Fruit fly (Drosophila melanogaster) whole organism, wandering third instar larva: ENCODE data around the gene Glut4EF.

Experiments
- Abd-B ChIP-seq: fragments of >200 bp; optimal IDR thresholded peaks from 2 replicates; lab custom pipeline; 2017; ENCODE audit warnings: missing biosample characterization, missing genetic modification characterization
- CG32264 ChIP-seq: fragments of 200-800 bp; sonication (Bioruptor generic); optimal IDR thresholded peaks from 2 replicates; lab custom pipeline; 2016; ENCODE audit warnings: missing biosample characterization, missing genetic modification characterization
- CG9705 ChIP-seq: fragments of 200-800 bp; sonication (Bioruptor generic); optimal IDR thresholded peaks from 2 replicates; lab custom pipeline; 2018; ENCODE audit warnings: missing biosample characterization, mild to moderate bottlenecking, missing genetic modification characterization
- CrebA ChIP-seq: fragments of 200-800 bp; sonication (Bioruptor generic); optimal IDR thresholded peaks from 2 replicates; lab custom pipeline; 2016; ENCODE audit warnings: missing biosample characterization, mild to moderate bottlenecking, missing genetic modification characterization, borderline replicate concordance
- Dif ChIP-seq: fragments of 200-275, 200-300 bp; sonication (Bioruptor generic); optimal IDR thresholded peaks from 2 replicates; lab custom pipeline; 2018; ENCODE audit warnings: missing biosample characterization, missing genetic modification characterization; ENCODE audit not compliant: partially characterized antibody
- Hnf4 ChIP-seq: fragments of 200-800 bp; sonication (Bioruptor generic); optimal IDR thresholded peaks from 2 replicates; lab custom pipeline; 2016; ENCODE audit warnings: missing biosample characterization, mild to moderate bottlenecking, missing genetic modification characterization
- Hr83 ChIP-seq: fragments of 200-300 bp; sonication (Bioruptor generic); optimal IDR thresholded peaks from 2 replicates; lab custom pipeline; 2016; ENCODE audit warnings: missing biosample characterization, mild to moderate bottlenecking, missing genetic modification characterization, moderate library complexity; ENCODE audit not compliant: poor library complexity, severe bottlenecking
- Jra ChIP-seq: sonication (Bioruptor generic); optimal IDR thresholded peaks from 2 replicates; lab custom pipeline; 2016; ENCODE audit warnings: missing biosample characterization, missing genetic modification characterization
- Mio ChIP-seq: sonication (Bioruptor generic); optimal IDR thresholded peaks from 2 replicates; lab custom pipeline; 2016; ENCODE audit warnings: missing biosample characterization, missing genetic modification characterization
- N ChIP-seq: fragments of >200 bp; optimal IDR thresholded peaks from 2 replicates; lab custom pipeline; 2018; ENCODE audit warnings: missing biosample characterization, missing external identifiers, missing genetic modification characterization
- Rel ChIP-seq, 2 experiments: fragments of 200-800 bp; sonication (Bioruptor generic) in 1 of 2; optimal IDR thresholded peaks; 2 replicates in 1 of 2; 3 replicates in 1 of 2; lab custom pipeline; 2016 to 2019; ENCODE audit warnings: mild to moderate bottlenecking in 2 of 2, missing biosample characterization in 2 of 2, missing genetic modification characterization in 2 of 2, moderate library complexity in 1 of 2
- Sp1 ChIP-seq: fragments of 200-800 bp; sonication (Bioruptor generic); optimal IDR thresholded peaks from 3 replicates; lab custom pipeline; 2019; ENCODE audit warnings: missing biosample characterization, mild to moderate bottlenecking, missing genetic modification characterization, moderate library complexity
- br ChIP-seq: fragments of 200-800 bp; sonication (Bioruptor generic); optimal IDR thresholded peaks from 2 replicates; lab custom pipeline; 2016; ENCODE audit warnings: missing biosample characterization, missing genetic modification characterization
- brk ChIP-seq: fragments of 200-800 bp; sonication (Bioruptor generic); optimal IDR thresholded peaks from 2 replicates; lab custom pipeline; 2016; ENCODE audit warnings: missing biosample characterization, mild to moderate bottlenecking, missing genetic modification characterization
- dl ChIP-seq, 2 experiments: fragments of 175-275, 200-275 bp in 1 of 2; fragments of 200-275 bp in 1 of 2; sonication (Bioruptor generic); optimal IDR thresholded peaks; lab custom pipeline; 2018; ENCODE audit warnings: mild to moderate bottlenecking in 2 of 2, missing biosample characterization in 2 of 2, missing genetic modification characterization in 2 of 2, moderate library complexity in 2 of 2; ENCODE audit not compliant: partially characterized antibody in 2 of 2, insufficient read depth in 1 of 2
- dmrt93B ChIP-seq: fragments of 200-800 bp; sonication (Bioruptor generic); optimal IDR thresholded peaks from 2 replicates; lab custom pipeline; 2018; ENCODE audit warnings: missing biosample characterization, mild to moderate bottlenecking, missing genetic modification characterization
- dsf ChIP-seq: sonication (Bioruptor generic); optimal IDR thresholded peaks from 2 replicates; lab custom pipeline; 2016; ENCODE audit warnings: missing biosample characterization, missing genetic modification characterization, borderline replicate concordance
- foxo ChIP-seq, 2 experiments: fragments of 200-800 bp; sonication (Bioruptor generic); optimal IDR thresholded peaks; 2 replicates in 1 of 2; 3 replicates in 1 of 2; lab custom pipeline; 2016 to 2017; ENCODE audit warnings: missing biosample characterization in 2 of 2, missing genetic modification characterization in 2 of 2
- fru ChIP-seq: fragments of 200-800 bp; sonication (Bioruptor generic); optimal IDR thresholded peaks from 3 replicates; lab custom pipeline; 2016; ENCODE audit warnings: missing biosample characterization, mild to moderate bottlenecking, missing genetic modification characterization
- h ChIP-seq: fragments of 200-800 bp; sonication (Bioruptor generic); optimal IDR thresholded peaks from 3 replicates; lab custom pipeline; 2016; ENCODE audit warnings: missing biosample characterization, mild to moderate bottlenecking, missing genetic modification characterization
- lola ChIP-seq: fragments of >200 bp; optimal IDR thresholded peaks from 2 replicates; lab custom pipeline; 2017; ENCODE audit warnings: missing biosample characterization, missing genetic modification characterization
- psq ChIP-seq: fragments of 200-800 bp; sonication (Bioruptor generic); optimal IDR thresholded peaks from 3 replicates; lab custom pipeline; 2017; ENCODE audit warnings: missing biosample characterization, mild to moderate bottlenecking, missing genetic modification characterization, moderate library complexity
- tai ChIP-seq: sonication (Bioruptor generic); optimal IDR thresholded peaks from 2 replicates; lab custom pipeline; 2016; ENCODE audit warnings: missing biosample characterization, missing genetic modification characterization
- usp ChIP-seq: fragments of >200 bp; optimal IDR thresholded peaks from 2 replicates; lab custom pipeline; 2017; ENCODE audit warnings: missing biosample characterization, missing genetic modification characterization

Gene Glut4EF

DNA sequence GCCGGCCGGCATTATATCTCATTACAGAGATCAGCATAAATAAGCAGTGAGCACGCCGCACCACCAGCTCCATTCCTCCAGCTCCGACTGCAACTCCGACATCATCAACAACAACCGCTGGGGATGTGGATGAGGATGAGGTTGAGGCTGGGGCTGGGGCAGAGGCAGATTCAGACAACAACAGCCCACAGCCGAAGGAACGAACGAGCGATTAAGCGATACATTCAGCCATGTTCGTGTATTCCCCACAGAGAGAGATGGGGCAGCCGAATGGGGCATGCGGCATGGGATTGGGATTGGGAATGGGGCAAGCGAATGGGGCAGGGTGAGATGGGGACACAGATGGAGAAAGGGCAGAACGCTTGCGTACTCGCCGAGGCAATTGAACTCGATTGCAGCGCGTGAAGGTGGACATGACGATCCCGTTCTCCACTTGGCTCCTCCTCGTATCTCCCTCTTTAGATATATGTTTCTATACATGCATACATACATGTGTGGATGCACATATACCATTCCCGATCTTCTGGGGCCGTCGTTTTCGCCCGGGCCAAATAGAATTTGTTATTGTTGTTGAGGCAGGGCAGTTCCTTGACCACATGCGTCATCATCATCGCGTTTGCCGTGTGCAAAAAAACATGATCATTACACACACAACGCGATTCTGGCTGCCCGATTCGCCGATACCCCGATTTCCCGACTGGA is 90.3 kb downstream of the Glut4EF start:
- TF ChIP-seq Dif (GFP tag; lab: Kevin White, UChicago) (no peak), br (GFP tag; lab: Kevin White, UChicago) (no peak), lola (no peak), Mio (GFP tag; lab: Kevin White, UChicago) (no peak), brk (GFP tag; lab: Kevin White, UChicago) (no peak), dsf (GFP tag; lab: Kevin White, UChicago) (no peak), CG9705 (GFP tag; lab: Kevin White, UChicago) (no peak), psq (GFP tag; lab: Kevin White, UChicago) (no peak), Hnf4 (GFP tag; lab: Kevin White, UChicago) (no peak), Sp1 (GFP tag; lab: Kevin White, UChicago) (no peak), h (GFP tag; lab: Kevin White, UChicago) (no peak), Jra (GFP tag; lab: Kevin White, UChicago) (no peak), dmrt93B (GFP tag; lab: Kevin White, UChicago) (no peak), foxo (GFP tag; optimal IDR thresholded peaks at IDR 0.05; lab: Kevin White, UChicago) (no peak), usp (GFP tag; lab: Kevin White, UChicago) (no peak)

- TF ChIP-seq fru (peak; percentile 27), dl (GFP tag; optimal IDR thresholded peaks at IDR 0.05; lab: Kevin White, UChicago; ENCODE audit: insufficient read depth in 1 of 2, partially characterized antibody in 2 of 2) (no peak), h (GFP tag; lab: Kevin White, UChicago) (peak; percentile 4), foxo (GFP tag; optimal IDR thresholded peaks at IDR 0.05; lab: Kevin White, UChicago) (peak in 1 of 2 experiments; percentile 28)
- TF ChIP-seq, all 38 proteins: peak for 3
Measured at dm6 chr3R:9966109-9966701, 91.7 kb downstream of the Glut4EF start.

dm6 chr3R:9968239-9968638 is 93.8 kb downstream of the Glut4EF start:
- TF ChIP-seq Abd-B (no peak), usp (GFP tag; lab: Kevin White, UChicago) (no peak), fru (peak; percentile 43), Mio (GFP tag; lab: Kevin White, UChicago) (no peak), h (GFP tag; lab: Kevin White, UChicago) (peak; percentile 53), Rel (GFP tag; optimal IDR thresholded peaks at IDR 0.05; lab: Kevin White, UChicago) (no peak), Rel (tag; optimal IDR thresholded peaks at IDR 0.05; lab: Kevin White, UChicago) (peak; percentile 84), Hnf4 (GFP tag; lab: Kevin White, UChicago) (peak; percentile 20), Dif (GFP tag; lab: Kevin White, UChicago) (no peak), N (GFP tag; lab: Kevin White, UChicago) (no peak), Hr83 (GFP tag; lab: Kevin White, UChicago) (peak; percentile 16), CrebA (GFP tag; lab: Kevin White, UChicago) (peak; percentile 70)

DNA sequence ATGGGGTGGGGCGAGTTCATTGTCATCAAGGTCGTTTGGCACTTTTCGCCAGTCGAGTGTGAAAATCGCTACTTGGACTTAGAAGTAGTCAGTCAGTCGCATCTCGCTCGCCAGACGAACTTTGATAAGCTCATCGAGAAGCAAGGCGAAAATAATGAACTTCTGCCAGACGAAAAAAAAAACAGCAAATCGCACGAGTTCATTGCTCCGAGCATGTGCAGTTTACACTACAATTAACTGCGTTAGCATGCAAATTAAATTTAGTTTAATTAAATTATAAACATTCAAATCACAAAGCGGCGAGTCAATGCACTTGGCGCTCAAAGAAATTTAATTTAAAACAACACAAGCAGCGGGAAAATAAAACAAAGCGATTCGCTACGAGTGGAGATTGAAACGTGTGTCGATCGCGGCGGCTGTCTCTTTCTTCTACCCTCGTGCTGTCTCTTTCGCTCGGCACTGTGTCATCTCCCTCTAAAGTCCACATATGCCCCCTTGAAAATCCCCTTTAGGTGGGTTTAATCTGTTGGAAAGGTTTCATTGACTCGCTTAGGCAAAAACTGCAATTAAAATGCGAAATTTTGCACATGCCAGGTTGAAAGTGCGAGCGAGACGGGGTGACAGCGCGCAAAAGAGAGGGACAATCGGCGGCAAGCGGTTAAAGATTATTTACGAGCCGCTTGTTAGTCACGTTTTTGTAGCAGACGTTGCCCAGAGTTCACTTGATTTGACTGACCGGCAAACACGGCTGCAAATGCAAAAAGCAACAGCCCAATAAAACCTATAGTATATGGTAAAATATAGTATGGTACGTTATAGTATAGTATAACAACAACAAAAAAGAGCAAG is 94.6 kb downstream of the Glut4EF start:
- TF ChIP-seq CrebA (GFP tag; lab: Kevin White, UChicago): peak; percentile 36
- no peak for TF ChIP-seq CG32264 (GFP tag; lab: Kevin White, UChicago)
- peak; percentile 20 for TF ChIP-seq psq (GFP tag; lab: Kevin White, UChicago)
- peak; percentile 21 for TF ChIP-seq Jra (GFP tag; lab: Kevin White, UChicago)
- TF ChIP-seq Rel (GFP tag; optimal IDR thresholded peaks at IDR 0.05; lab: Kevin White, UChicago): no peak
- TF ChIP-seq Rel (tag; optimal IDR thresholded peaks at IDR 0.05; lab: Kevin White, UChicago): peak; percentile 98
- peak; percentile 33 for TF ChIP-seq Hr83 (GFP tag; lab: Kevin White, UChicago)
- no peak for TF ChIP-seq tai (GFP tag; lab: Kevin White, UChicago)
- peak; percentile 81 for TF ChIP-seq h (GFP tag; lab: Kevin White, UChicago)
- peak; percentile 24 for TF ChIP-seq br (GFP tag; lab: Kevin White, UChicago)
- TF ChIP-seq dsf (GFP tag; lab: Kevin White, UChicago): no peak
- peak; percentile 70 for TF ChIP-seq Hnf4 (GFP tag; lab: Kevin White, UChicago)
- TF ChIP-seq, all 38 proteins: peak for 8
